Fruit fly (Drosophila melanogaster) Kc167 (cell line): ENCODE measurements around the gene CG13801.

Experiments
- Sin3A ChIP-seq: fragments of >200 bp; optimal IDR thresholded peaks from 2 replicates; lab custom pipeline; 2018; ENCODE audit warnings: missing external identifiers
- insv ChIP-seq: fragments of >200 bp; optimal IDR thresholded peaks from 3 replicates; lab custom pipeline; 2018; ENCODE audit warnings: missing external identifiers
- psq ChIP-seq: fragments of >200 bp; optimal IDR thresholded peaks from 2 replicates; lab custom pipeline; 2017; ENCODE audit warnings: missing external identifiers

dm6 chr3L:2411564-2412080 lies 51.3 kb downstream of the CG13801 start:
- TF ChIP-seq Sin3A (lab: Kevin White, UChicago) (no peak), psq (lab: Kevin White, UChicago) (no peak), insv (lab: Kevin White, UChicago) (no peak)
